Worm (Caenorhabditis elegans) whole organism, mixed stage, embryonic: ENCODE results near the gene nstp-7.

Source experiments
- ceh-83 ChIP-seq: fragments of 200-800 bp; sonication (Bioruptor generic); optimal IDR thresholded peaks from 2 replicates; lab custom pipeline; 2018; ENCODE audit warnings: mild to moderate bottlenecking, missing genetic modification characterization, missing compliant biosample characterization
- elt-3 ChIP-seq: fragments of 150-350 bp; optimal IDR thresholded peaks from 2 replicates; lab custom pipeline; 2014; ENCODE audit warnings: missing biosample characterization, missing genetic modification characterization
- hlh-1 ChIP-seq: fragments of 150-350 bp; optimal IDR thresholded peaks from 2 replicates; lab custom pipeline; 2014; ENCODE audit warnings: missing biosample characterization, missing genetic modification reagents, missing genetic modification characterization
- mls-2 ChIP-seq: sonication (generic microtip); optimal IDR thresholded peaks from 2 replicates; lab custom pipeline; 2016; ENCODE audit warnings: mild to moderate bottlenecking, missing genetic modification characterization, moderate library complexity, missing compliant biosample characterization
- nhr-12 ChIP-seq: fragments of 150-350 bp; optimal IDR thresholded peaks from 2 replicates; lab custom pipeline; 2014; ENCODE audit warnings: missing biosample characterization, missing genetic modification characterization
- pha-4 ChIP-seq: fragments of 150-350 bp; optimal IDR thresholded peaks from 2 replicates; lab custom pipeline; 2018; ENCODE audit warnings: missing biosample characterization, missing genetic modification reagents, missing genetic modification characterization
- snpc-4 ChIP-seq: fragments of 150-350 bp; optimal IDR thresholded peaks from 2 replicates; lab custom pipeline; 2014; ENCODE audit warnings: missing biosample characterization, missing genetic modification characterization

DNA sequence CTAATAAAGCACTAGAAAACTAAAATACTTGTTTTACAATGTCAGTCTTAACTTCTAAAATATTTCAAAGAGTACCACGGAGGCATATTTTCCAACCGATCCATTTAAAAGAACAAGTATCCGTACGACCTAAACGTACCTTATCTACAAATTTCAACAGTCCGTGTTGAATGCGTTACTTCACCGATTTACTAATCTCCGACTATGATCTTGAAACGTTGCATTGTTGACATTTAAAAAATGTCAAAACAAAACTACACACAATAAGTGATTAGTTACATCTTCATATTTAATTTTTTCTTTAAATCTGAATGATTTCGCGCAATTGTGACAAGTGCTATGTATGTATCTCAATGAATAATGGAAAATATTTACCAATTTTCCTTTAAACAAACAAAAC, 16.1 kb downstream of the nstp-7 start:
- TF ChIP-seq mls-2 (tag; lab: Kevin White, UChicago) (no peak), elt-3 (tag; lab: Kevin White, UChicago) (no peak), pha-4 (tag; lab: Kevin White, UChicago) (no peak), snpc-4 (tag; lab: Kevin White, UChicago) (no peak), ceh-83 (GFP tag; lab: Kevin White, UChicago) (no peak), nhr-12 (tag; lab: Kevin White, UChicago) (no peak), hlh-1 (tag; lab: Kevin White, UChicago) (no peak)
